Worm (Caenorhabditis elegans): ENCODE measurements around the gene R07E4.3.

DNA sequence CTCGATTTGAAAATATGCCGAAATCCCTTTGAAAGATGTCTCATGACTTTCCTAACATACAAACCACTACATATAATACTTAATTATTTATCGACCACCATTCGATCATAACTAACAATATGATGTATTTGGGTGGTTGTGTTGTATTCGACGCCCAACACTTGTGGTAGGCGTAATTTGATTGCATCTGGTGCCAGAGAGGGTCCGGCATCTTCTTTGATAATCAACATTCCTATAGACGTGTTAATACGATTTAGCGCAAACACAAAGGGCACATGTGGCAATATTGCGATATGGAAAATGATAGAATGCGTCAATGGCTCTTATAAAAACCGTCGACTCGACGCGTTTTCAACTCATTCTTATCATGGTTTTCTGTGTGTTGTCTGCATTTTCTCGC, 49.4 kb upstream of the R07E4.3 start:
- TF ChIP-seq ama-1 (optimal IDR thresholded peaks at IDR 0.05) (no peak), ceh-13 (GFP tag; optimal IDR thresholded peaks at IDR 0.05) (no peak), tbx-11 (GFP tag; IDR thresholded peaks at IDR 0.05) (no peak), hnd-1 (tag; optimal IDR thresholded peaks at IDR 0.05) (no peak), F13C5.2 (tag; optimal IDR thresholded peaks at IDR 0.05) (no peak), scrt-1 (GFP tag; IDR thresholded peaks at IDR 0.05) (no peak), pes-1 (GFP tag; IDR thresholded peaks at IDR 0.05) (no peak)

Measured in whole organism, early embryonic.